Fruit fly (Drosophila melanogaster): ENCODE measurements around the gene CG18088.
A peak's percentile ranks its signal among the peaks of the same experiment; 100 is the strongest.

The CG18088 gene

DNA sequence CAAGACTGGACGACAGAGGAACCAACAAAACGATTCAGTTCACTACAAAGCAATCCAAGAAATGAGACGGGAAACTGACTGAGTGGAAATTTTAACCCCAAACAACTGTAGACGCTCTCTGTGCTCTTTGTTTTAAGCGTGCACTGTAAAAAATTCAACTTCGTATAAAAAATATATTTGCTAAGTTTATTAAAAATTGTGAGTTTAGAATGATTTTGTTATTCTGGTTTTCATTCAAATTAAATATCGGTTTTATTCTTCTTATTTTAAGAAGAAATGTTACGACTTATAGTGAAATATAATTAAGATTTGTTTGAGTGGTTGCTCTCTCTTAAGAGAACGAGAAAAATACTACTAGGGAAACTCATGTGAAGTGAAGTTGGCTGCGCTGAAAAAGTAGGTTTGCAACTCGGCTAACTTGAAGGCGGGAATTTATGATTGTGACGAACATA lies 9.3 kb upstream of the CG18088 start (continued):
- TF ChIP-seq CG17612 (GFP tag; IDR thresholded peaks at IDR 0.05) (peak; percentile 94), grn (GFP tag; optimal IDR thresholded peaks at IDR 0.05) (peak; percentile 51), CG12155 (GFP tag; optimal IDR thresholded peaks at IDR 0.05) (peak; percentile 95), sqz (GFP tag; optimal IDR thresholded peaks at IDR 0.05) (peak; percentile 47), Dbx (GFP tag; IDR thresholded peaks at IDR 0.05) (peak; percentile 98), rib (GFP tag; IDR thresholded peaks at IDR 0.05) (peak; percentile 93), CG2678 (tag; optimal IDR thresholded peaks at IDR 0.05) (peak; percentile 94), chn (GFP tag; optimal IDR thresholded peaks at IDR 0.05) (peak; percentile 93), CG10979 (tag; optimal IDR thresholded peaks at IDR 0.05) (peak; percentile 97), CG11247 (GFP tag; IDR thresholded peaks at IDR 0.05) (peak; percentile 94), klu (GFP tag; IDR thresholded peaks at IDR 0.05) (peak; percentile 94), CG3407 (GFP tag; optimal IDR thresholded peaks at IDR 0.05) (peak; percentile 87), bab2 (GFP tag; optimal IDR thresholded peaks at IDR 0.05) (peak; percentile 91), fd96Cb (tag; optimal IDR thresholded peaks at IDR 0.05) (peak; percentile 95), Optix (GFP tag; IDR thresholded peaks at IDR 0.05) (peak; percentile 69; the same call in 1 of the 3 replicates), CG14050 (GFP tag; IDR thresholded peaks at IDR 0.05) (peak; percentile 97), MTF-1 (GFP tag; optimal IDR thresholded peaks at IDR 0.05; ENCODE audit: borderline replicate concordance) (peak; percentile 80), CG31224 (GFP tag; IDR thresholded peaks at IDR 0.05) (peak; percentile 91), Xbp1 (GFP tag; optimal IDR thresholded peaks at IDR 0.05) (peak; percentile 99), gce (GFP tag; IDR thresholded peaks at IDR 0.05) (peak; percentile 96), caup (GFP tag; optimal IDR thresholded peaks at IDR 0.05; ENCODE audit: severe bottlenecking) (peak; percentile 88), Max (GFP tag; optimal IDR thresholded peaks at IDR 0.05) (peak; percentile 82), pfk (GFP tag; optimal IDR thresholded peaks at IDR 0.05) (peak; percentile 37), CG6654 (GFP tag; optimal IDR thresholded peaks at IDR 0.05) (peak; percentile 59), ind (GFP tag; optimal IDR thresholded peaks at IDR 0.05) (peak; percentile 91), toy (GFP tag; IDR thresholded peaks at IDR 0.05) (peak; percentile 91), CG7963 (GFP tag; IDR thresholded peaks at IDR 0.05; ENCODE audit: partially characterized antibody) (no peak), Atf3 (GFP tag; optimal IDR thresholded peaks at IDR 0.05) (peak; percentile 96), amos (GFP tag; IDR thresholded peaks at IDR 0.05; ENCODE audit: partially characterized antibody) (peak; percentile 32; the same call in 1 of the 2 replicates), al (GFP tag; IDR thresholded peaks at IDR 0.05) (peak; percentile 93), scrt (GFP tag; optimal IDR thresholded peaks at IDR 0.05) (peak; percentile 83), CG4424 (GFP tag; optimal IDR thresholded peaks at IDR 0.05) (peak; percentile 94), Pdp1 (GFP tag; optimal IDR thresholded peaks at IDR 0.05) (peak; percentile 91 to 96), jing (GFP tag; optimal IDR thresholded peaks at IDR 0.05) (peak; percentile 91), CG11093 (GFP tag; IDR thresholded peaks at IDR 0.05) (peak; percentile 95), CG12236 (GFP tag; optimal IDR thresholded peaks at IDR 0.05) (peak; percentile 93), CG34376 (GFP tag; optimal IDR thresholded peaks at IDR 0.05) (peak; percentile 68), Doc3 (GFP tag; IDR thresholded peaks at IDR 0.05; ENCODE audit: partially characterized antibody) (no peak), emc (GFP tag; optimal IDR thresholded peaks at IDR 0.05) (peak; percentile 74), D19A (tag; optimal IDR thresholded peaks at IDR 0.05) (peak; percentile 96), Kr (GFP tag; optimal IDR thresholded peaks at IDR 0.05) (peak; percentile 57), sima (GFP tag; optimal IDR thresholded peaks at IDR 0.05) (peak; percentile 83), NC2α (GFP tag; optimal IDR thresholded peaks at IDR 0.05) (peak; percentile 77), dpn (GFP tag; optimal IDR thresholded peaks at IDR 0.05) (peak; percentile 91 to 97), gfzf (GFP tag; optimal IDR thresholded peaks at IDR 0.05) (peak; percentile 33), CG33557 (GFP tag; optimal IDR thresholded peaks at IDR 0.05) (peak; percentile 83), cas (GFP tag; IDR thresholded peaks at IDR 0.05) (peak; percentile 93), Hr39 (optimal IDR thresholded peaks at IDR 0.05) (no peak), NFAT (GFP tag; IDR thresholded peaks at IDR 0.05) (peak; percentile 90), CG11696 (GFP tag; IDR thresholded peaks at IDR 0.05) (peak; percentile 92), Ets97D (GFP tag; optimal IDR thresholded peaks at IDR 0.05) (peak; percentile 96)

Measured in whole organism, embryonic.